Fruit fly (Drosophila melanogaster): ENCODE measurements around the gene Acyp.

Gene Acyp

DNA sequence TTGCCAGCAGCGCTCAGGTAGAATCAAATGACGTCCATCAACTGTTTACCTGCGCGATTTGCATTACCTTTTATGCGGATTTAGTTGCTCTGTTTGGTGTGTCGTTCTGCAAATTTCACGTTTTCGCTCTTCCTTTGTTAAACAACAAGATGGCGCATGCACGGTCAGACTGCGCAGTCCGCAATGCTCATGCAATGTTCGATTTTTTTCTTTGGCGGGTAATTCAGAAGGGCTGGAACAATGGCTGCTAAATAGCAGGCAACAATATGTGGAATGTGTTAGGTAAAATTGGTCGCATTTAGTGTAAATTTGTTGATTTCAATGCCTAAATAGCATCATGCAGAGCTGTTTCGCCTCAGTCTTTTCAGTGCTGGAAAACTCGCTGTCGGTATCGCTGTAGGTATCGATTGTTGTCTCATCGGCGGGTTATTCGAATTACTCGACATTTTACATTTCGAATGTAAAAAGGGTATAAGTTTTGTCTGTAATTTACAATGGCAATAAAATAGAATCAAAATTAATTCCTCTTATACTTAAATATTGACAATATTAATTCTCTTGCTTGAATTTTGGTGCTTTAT, 7.5 kb upstream of the Acyp start, which contains the start of gene Smg5 (continued):
- TF ChIP-seq dsx (GFP tag; optimal IDR thresholded peaks at IDR 0.05; ENCODE audit: poor library complexity, severe bottlenecking): peak; percentile 33
- TF ChIP-seq CG8119 (GFP tag; IDR thresholded peaks at IDR 0.05): peak; percentile 58
- no peak for TF ChIP-seq pdm3 (GFP tag; optimal IDR thresholded peaks at IDR 0.05)
- no peak for TF ChIP-seq Hr38 (GFP tag; optimal IDR thresholded peaks at IDR 0.05)
- TF ChIP-seq lz (GFP tag; optimal IDR thresholded peaks at IDR 0.05): peak; percentile 92
- TF ChIP-seq CG31627 (GFP tag; optimal IDR thresholded peaks at IDR 0.05): peak; percentile 94
- TF ChIP-seq Eip75B (GFP tag; optimal IDR thresholded peaks at IDR 0.05): no peak
- TF ChIP-seq vri (GFP tag; optimal IDR thresholded peaks at IDR 0.05): peak; percentile 59
- TF ChIP-seq net (GFP tag; optimal IDR thresholded peaks at IDR 0.05): peak; percentile 73
- peak; percentile 86 for TF ChIP-seq Sox15 (GFP tag; optimal IDR thresholded peaks at IDR 0.05)
- TF ChIP-seq salr (GFP tag; optimal IDR thresholded peaks at IDR 0.05): peak; percentile 60 to 78
- no peak for TF ChIP-seq achi (GFP tag; optimal IDR thresholded peaks at IDR 0.05)
- TF ChIP-seq OdsH (GFP tag; optimal IDR thresholded peaks at IDR 0.05): no peak
- peak; percentile 90 for TF ChIP-seq eg (GFP tag; IDR thresholded peaks at IDR 0.05)
- no peak for TF ChIP-seq Smox (GFP tag; optimal IDR thresholded peaks at IDR 0.05)
- TF ChIP-seq CG4318 (GFP tag; optimal IDR thresholded peaks at IDR 0.05): no peak
- TF ChIP-seq Ets21C (GFP tag; optimal IDR thresholded peaks at IDR 0.05): peak; percentile 89
- TF ChIP-seq CG11762 (GFP tag; optimal IDR thresholded peaks at IDR 0.05; ENCODE audit: insufficient read depth): peak; percentile 28
- peak; percentile 91 for TF ChIP-seq esn (GFP tag; optimal IDR thresholded peaks at IDR 0.05)
- peak; percentile 72 for TF ChIP-seq CG7368 (GFP tag; optimal IDR thresholded peaks at IDR 0.05)
- peak; percentile 67 for TF ChIP-seq fd85E (GFP tag; optimal IDR thresholded peaks at IDR 0.05)

DNA sequence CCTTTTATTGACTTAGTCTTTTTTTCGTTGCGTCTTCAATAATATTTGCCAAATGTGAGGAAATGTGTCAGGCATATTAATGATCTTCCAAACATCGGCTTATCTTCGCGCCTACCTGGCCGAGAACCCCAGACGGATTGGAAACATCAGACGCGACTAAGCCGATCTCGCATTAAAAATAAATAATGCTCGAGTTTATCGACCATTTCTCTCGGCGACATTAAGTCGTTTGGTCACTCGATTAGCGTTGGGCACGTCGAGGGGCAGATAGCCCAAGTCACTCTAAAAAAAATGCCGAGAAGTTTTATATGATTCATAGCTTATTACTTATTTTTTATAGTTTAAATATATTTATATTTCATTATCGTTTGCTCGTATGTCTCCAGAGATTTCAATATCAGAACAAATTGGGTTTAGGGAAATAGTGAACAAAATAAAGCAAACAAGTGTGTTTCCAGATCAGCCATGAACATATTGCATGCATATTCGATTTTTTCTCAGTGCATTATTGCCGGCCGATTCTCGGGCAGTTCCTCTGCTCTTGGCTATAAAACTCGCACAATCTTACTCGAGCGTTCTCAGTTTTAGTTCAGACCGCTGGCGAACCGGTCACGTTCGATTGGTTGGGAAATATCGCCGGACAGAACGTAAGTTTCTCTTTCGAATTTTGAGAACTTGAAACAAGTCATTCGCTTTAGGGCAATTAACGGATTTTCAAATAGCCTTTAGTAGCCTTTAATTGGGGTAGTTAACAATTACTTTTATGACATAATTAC, 6.6 kb upstream of the Acyp start, which contains the start of gene Ance:
Gene Ance, plus strand, starts transcription at position 574 of the 776 bp plus-strand sequence.
- TF ChIP-seq svp (GFP tag) (peak; percentile 49), Sox102F (GFP tag; optimal IDR thresholded peaks at IDR 0.05) (peak; percentile 46), CG8319 (GFP tag; optimal IDR thresholded peaks at IDR 0.05) (no peak), eg (GFP tag; IDR thresholded peaks at IDR 0.05) (peak; percentile 32; the same call in 1 of the 3 replicates), CG16779 (tag; optimal IDR thresholded peaks at IDR 0.05) (peak; percentile 19), lz (GFP tag; optimal IDR thresholded peaks at IDR 0.05) (peak; percentile 39), CG15336 (GFP tag; IDR thresholded peaks at IDR 0.05) (peak; percentile 56), acj6 (GFP tag; optimal IDR thresholded peaks at IDR 0.05) (peak; percentile 6), CG9139 (GFP tag; optimal IDR thresholded peaks at IDR 0.05) (peak; percentile 68), fd59A (GFP tag; optimal IDR thresholded peaks at IDR 0.05) (peak; percentile 35), esn (GFP tag; optimal IDR thresholded peaks at IDR 0.05) (peak; percentile 59), CG34406 (GFP tag; optimal IDR thresholded peaks at IDR 0.05) (peak; percentile 55), CG6276 (GFP tag; optimal IDR thresholded peaks at IDR 0.05) (peak; percentile 16), CG11762 (GFP tag; optimal IDR thresholded peaks at IDR 0.05; ENCODE audit: insufficient read depth) (no peak), dsx (GFP tag; optimal IDR thresholded peaks at IDR 0.05; ENCODE audit: poor library complexity, severe bottlenecking) (peak; percentile 74), OdsH (GFP tag; optimal IDR thresholded peaks at IDR 0.05) (peak; percentile 38), CG6163 (GFP tag; IDR thresholded peaks at IDR 0.05) (peak; percentile 61), ss (GFP tag; optimal IDR thresholded peaks at IDR 0.05) (peak; percentile 76 to 85), Met (GFP tag; optimal IDR thresholded peaks at IDR 0.05) (peak; percentile 50), CG10669 (GFP tag; optimal IDR thresholded peaks at IDR 0.05) (peak; percentile 50), Sox15 (GFP tag; optimal IDR thresholded peaks at IDR 0.05) (no peak), Smox (GFP tag; optimal IDR thresholded peaks at IDR 0.05) (peak; percentile 0), CG8119 (GFP tag; IDR thresholded peaks at IDR 0.05) (peak; percentile 34; the same call in 1 of the 3 replicates), Gug (GFP tag; IDR thresholded peaks at IDR 0.05) (no peak), CG32006 (GFP tag; optimal IDR thresholded peaks at IDR 0.05) (no peak), fd85E (GFP tag; optimal IDR thresholded peaks at IDR 0.05) (no peak), net (GFP tag; optimal IDR thresholded peaks at IDR 0.05) (peak; percentile 23), spab (GFP tag; optimal IDR thresholded peaks at IDR 0.05) (no peak), Hr4 (GFP tag; optimal IDR thresholded peaks at IDR 0.05) (peak; percentile 30), achi (GFP tag; optimal IDR thresholded peaks at IDR 0.05) (no peak), CG11902 (GFP tag; optimal IDR thresholded peaks at IDR 0.05) (no peak), Eip78C (GFP tag) (peak; percentile 81), CG1621 (tag; optimal IDR thresholded peaks at IDR 0.05) (peak; percentile 68), Hr38 (GFP tag; optimal IDR thresholded peaks at IDR 0.05) (no peak), Eip93F (GFP tag; optimal IDR thresholded peaks at IDR 0.05) (no peak), CG6808 (GFP tag; optimal IDR thresholded peaks at IDR 0.05) (peak; percentile 47), dac (GFP tag; optimal IDR thresholded peaks at IDR 0.05) (no peak), Ets21C (GFP tag; optimal IDR thresholded peaks at IDR 0.05) (no peak)
